Worm (Caenorhabditis elegans) whole organism, early embryonic: Measurements from ENCODE around the gene F14D2.19.

Experiments used
- B0310.2 ChIP-seq: sonication (generic microtip); optimal IDR thresholded peaks from 2 replicates; lab custom pipeline; 2016; ENCODE audit warnings: mild to moderate bottlenecking, missing genetic modification characterization, missing compliant biosample characterization
- aly-1 ChIP-seq: sonication (generic microtip); optimal IDR thresholded peaks from 2 replicates; lab custom pipeline; 2016; ENCODE audit warnings: missing genetic modification characterization, missing compliant biosample characterization
- ama-1 ChIP-seq: fragments of 150-350 bp; optimal IDR thresholded peaks from 2 replicates; lab custom pipeline; 2014
- ceh-13 ChIP-seq: fragments of 200-800 bp; sonication (Bioruptor generic); optimal IDR thresholded peaks from 2 replicates; lab custom pipeline; 2018; ENCODE audit warnings: mild to moderate bottlenecking, missing genetic modification characterization, missing compliant biosample characterization
- flt-1 ChIP-seq: fragments of 200-800 bp; sonication (Bioruptor generic); IDR thresholded peaks from 2 replicates; pipeline ENCODE4 v1.3.6; 2022; ENCODE audit warnings: missing genetic modification characterization, missing compliant biosample characterization
- hmbx-1 ChIP-seq: sonication (generic microtip); optimal IDR thresholded peaks from 2 replicates; lab custom pipeline; 2016; ENCODE audit warnings: mild to moderate bottlenecking, missing genetic modification characterization, missing compliant biosample characterization
- pes-1 ChIP-seq: fragments of 200-800 bp; sonication (Bioruptor generic); IDR thresholded peaks from 2 replicates; pipeline ENCODE4 v1.3.6; 2022; ENCODE audit warnings: missing genetic modification reagents, missing genetic modification characterization, missing compliant biosample characterization
- tbx-11 ChIP-seq: fragments of 200-800 bp; sonication (Bioruptor generic); IDR thresholded peaks from 2 replicates; pipeline ENCODE4 v1.3.6; 2022; ENCODE audit warnings: missing genetic modification characterization, missing compliant biosample characterization
- tra-4 ChIP-seq: sonication (generic microtip); optimal IDR thresholded peaks from 2 replicates; lab custom pipeline; 2017; ENCODE audit warnings: missing genetic modification characterization, missing compliant biosample characterization

ce11 chrII:3296644-3297043 is 40.3 kb downstream of the F14D2.19 start, which contains the start of gene btb-16:
- TF ChIP-seq tra-4 (tag; lab: Kevin White, UChicago): no peak
- no peak for TF ChIP-seq pes-1 (GFP tag; lab: Robert Waterston, UW)
- no peak for TF ChIP-seq B0310.2 (tag; lab: Kevin White, UChicago)
- TF ChIP-seq ama-1 (lab: Kevin White, UChicago): no peak
- TF ChIP-seq flt-1 (GFP tag; lab: Robert Waterston, UW): no peak
- TF ChIP-seq ceh-13 (GFP tag; lab: Kevin White, UChicago): no peak
- TF ChIP-seq aly-1 (tag; lab: Kevin White, UChicago): no peak
- no peak for TF ChIP-seq hmbx-1 (tag; lab: Kevin White, UChicago)
- no peak for TF ChIP-seq tbx-11 (GFP tag; lab: Robert Waterston, UW)
